Fruit fly (Drosophila melanogaster): ENCODE data around the gene Ilp1.

The Ilp1 gene

DNA sequence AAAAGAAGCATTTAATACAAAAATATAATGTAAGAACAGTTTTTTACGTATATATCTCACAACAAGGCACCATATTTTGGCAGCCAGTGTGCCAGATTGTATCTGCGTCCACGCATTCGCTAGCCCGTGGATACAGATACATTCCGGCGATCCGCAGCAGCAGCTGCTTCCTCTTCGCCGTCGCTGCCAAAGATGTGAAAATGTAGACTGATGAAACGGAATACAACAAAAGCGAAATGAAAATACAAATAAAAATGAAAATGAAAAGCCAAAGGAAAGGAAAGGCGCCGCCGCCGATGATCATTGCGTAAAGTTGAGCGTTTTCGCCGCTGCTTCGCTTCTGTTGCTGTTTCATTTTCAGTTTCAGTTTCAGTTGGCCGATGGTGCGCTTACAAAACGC, 17.5 kb downstream of the Ilp1 start:
- TF ChIP-seq dmrt93B (GFP tag; optimal IDR thresholded peaks at IDR 0.05) (no peak), Mio (GFP tag; optimal IDR thresholded peaks at IDR 0.05) (no peak), CrebA (GFP tag; optimal IDR thresholded peaks at IDR 0.05; ENCODE audit: borderline replicate concordance) (no peak), OdsH (GFP tag; optimal IDR thresholded peaks at IDR 0.05) (no peak), tai (GFP tag; optimal IDR thresholded peaks at IDR 0.05) (no peak), sv (GFP tag; optimal IDR thresholded peaks at IDR 0.05) (no peak)

DNA sequence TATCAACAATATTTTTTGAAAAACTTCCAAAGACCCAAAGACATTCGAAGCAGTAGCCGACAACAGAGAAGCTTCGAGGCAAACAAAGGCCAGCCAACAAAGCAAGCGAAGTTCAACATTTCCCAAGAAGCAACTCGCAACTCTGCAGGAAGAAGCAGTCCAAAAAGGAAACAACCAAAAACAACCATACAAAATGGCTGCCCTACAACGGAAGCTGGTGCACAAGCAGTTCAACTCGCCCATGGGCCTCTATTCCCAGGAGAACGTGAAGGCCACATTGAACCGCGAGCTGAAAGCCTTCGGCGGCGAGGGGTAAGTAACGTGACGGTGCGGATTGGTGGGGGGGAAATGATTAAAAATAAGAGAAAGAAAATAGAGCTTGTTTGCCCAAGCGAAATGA, 22.0 kb downstream of the Ilp1 start:
- TF ChIP-seq dsf (GFP tag; optimal IDR thresholded peaks at IDR 0.05; ENCODE audit: borderline replicate concordance) (no peak), Sp1 (GFP tag; optimal IDR thresholded peaks at IDR 0.05) (no peak), usp (GFP tag; optimal IDR thresholded peaks at IDR 0.05) (no peak), GATAd (GFP tag; optimal IDR thresholded peaks at IDR 0.05) (no peak), Hr78 (GFP tag; optimal IDR thresholded peaks at IDR 0.05) (no peak)

DNA sequence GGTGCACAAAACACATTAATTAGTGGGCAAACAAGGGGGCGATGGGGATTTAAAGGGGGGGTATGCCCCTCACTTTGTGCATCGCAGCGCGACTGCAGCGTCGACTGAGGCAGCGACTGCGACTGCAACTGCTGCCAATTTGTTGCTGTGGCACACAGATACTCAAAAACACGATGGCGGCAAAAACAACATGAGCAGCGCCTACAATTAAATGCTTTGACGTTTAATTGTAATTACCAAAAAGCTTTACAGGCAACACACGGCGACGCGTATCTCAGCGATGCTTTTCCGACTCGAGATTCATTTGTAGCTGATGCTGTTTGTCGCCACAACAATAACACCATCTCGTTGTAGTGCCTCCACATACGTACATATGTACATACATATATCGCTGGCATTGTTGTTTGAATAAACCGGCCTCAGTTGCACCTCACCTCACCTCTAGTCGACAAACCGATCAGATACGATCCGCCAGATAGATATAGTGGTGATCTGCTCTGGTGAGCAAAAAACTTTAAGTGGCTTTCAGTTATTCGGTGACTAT, 23.0 kb downstream of the Ilp1 start:
- TF ChIP-seq Vsx2 (GFP tag; optimal IDR thresholded peaks at IDR 0.05; ENCODE audit: partially characterized antibody): no peak
- no peak for TF ChIP-seq Jra (GFP tag; optimal IDR thresholded peaks at IDR 0.05)
- TF ChIP-seq h (GFP tag; optimal IDR thresholded peaks at IDR 0.05): no peak
- TF ChIP-seq Abd-B (GFP tag; optimal IDR thresholded peaks at IDR 0.05): no peak
- TF ChIP-seq pan (optimal IDR thresholded peaks at IDR 0.05): no peak
- TF ChIP-seq Mio (GFP tag; optimal IDR thresholded peaks at IDR 0.05): no peak
- TF ChIP-seq N (GFP tag; optimal IDR thresholded peaks at IDR 0.05): no peak
- no peak for TF ChIP-seq psq (GFP tag; optimal IDR thresholded peaks at IDR 0.05)
- TF ChIP-seq CG32264 (GFP tag; optimal IDR thresholded peaks at IDR 0.05): no peak
- no peak for TF ChIP-seq usp (GFP tag; optimal IDR thresholded peaks at IDR 0.05)
- no peak for TF ChIP-seq foxo (GFP tag; optimal IDR thresholded peaks at IDR 0.05)
- TF ChIP-seq Hr78 (GFP tag; optimal IDR thresholded peaks at IDR 0.05): no peak
- no peak for TF ChIP-seq sage (GFP tag; optimal IDR thresholded peaks at IDR 0.05)

DNA sequence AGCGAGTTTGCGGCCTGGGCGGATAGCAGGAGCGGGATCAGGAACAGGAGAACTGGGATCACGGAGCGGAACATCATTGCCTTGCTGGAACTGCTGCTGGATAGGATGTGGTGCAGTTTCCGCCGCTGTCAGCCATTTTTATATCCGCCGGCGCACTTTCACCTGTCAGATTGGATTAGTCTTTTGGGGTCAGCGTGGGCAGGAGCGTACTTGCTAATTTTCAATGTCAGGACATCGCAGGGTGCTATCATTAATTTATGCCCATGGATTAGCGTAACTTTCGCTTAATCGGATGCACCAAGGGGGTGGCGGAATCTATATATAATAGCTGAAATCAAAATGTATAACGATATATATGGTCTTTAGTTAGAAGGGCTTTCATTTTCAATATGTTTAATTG, 25.6 kb downstream of the Ilp1 start, which contains the start of gene Ilp5:
Gene Ilp5, minus strand, starts transcription at position 101 of the 400 bp plus-strand sequence.
- TF ChIP-seq GATAd (GFP tag; optimal IDR thresholded peaks at IDR 0.05) (no peak), Mio (GFP tag; optimal IDR thresholded peaks at IDR 0.05) (no peak), HLH106 (tag; optimal IDR thresholded peaks at IDR 0.05) (no peak), sage (GFP tag; optimal IDR thresholded peaks at IDR 0.05) (no peak), Hr78 (GFP tag; optimal IDR thresholded peaks at IDR 0.05) (no peak), Dfd (GFP tag; optimal IDR thresholded peaks at IDR 0.05) (no peak), dsf (GFP tag; optimal IDR thresholded peaks at IDR 0.05; ENCODE audit: borderline replicate concordance) (no peak), Abd-B (GFP tag; optimal IDR thresholded peaks at IDR 0.05) (no peak), OdsH (GFP tag; optimal IDR thresholded peaks at IDR 0.05) (no peak), Hr83 (GFP tag; optimal IDR thresholded peaks at IDR 0.05; ENCODE audit: poor library complexity, severe bottlenecking) (no peak), foxo (GFP tag; optimal IDR thresholded peaks at IDR 0.05) (no peak), usp (GFP tag; optimal IDR thresholded peaks at IDR 0.05) (no peak)

DNA sequence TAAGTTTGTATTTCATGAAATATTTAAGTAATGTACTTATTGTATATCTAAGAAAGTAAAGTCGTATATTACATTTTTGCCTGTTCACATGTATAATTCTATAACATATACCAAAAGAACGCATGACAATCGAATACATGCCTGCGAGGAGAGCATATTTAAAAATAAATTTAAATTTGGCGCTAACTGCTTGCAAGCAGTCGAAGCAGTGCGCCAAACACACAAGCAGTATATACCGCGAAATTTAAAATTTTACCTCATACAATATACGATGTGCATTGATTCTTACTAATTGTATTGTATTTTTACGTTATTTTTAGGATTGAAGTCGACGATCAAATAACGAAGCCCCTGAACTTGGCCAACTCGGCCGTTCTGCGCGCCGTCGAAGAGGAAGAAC, 26.0 kb downstream of the Ilp1 start:
- TF ChIP-seq OdsH (GFP tag; optimal IDR thresholded peaks at IDR 0.05) (no peak), jim (GFP tag; optimal IDR thresholded peaks at IDR 0.05) (no peak), lola (GFP tag; optimal IDR thresholded peaks at IDR 0.05) (no peak), h (GFP tag; optimal IDR thresholded peaks at IDR 0.05) (no peak), rgr (GFP tag; optimal IDR thresholded peaks at IDR 0.05) (no peak), dl (GFP tag; optimal IDR thresholded peaks at IDR 0.05; ENCODE audit: insufficient read depth in 1 of 2, partially characterized antibody in 2 of 2) (no peak), N (GFP tag; optimal IDR thresholded peaks at IDR 0.05) (no peak), Dfd (GFP tag; optimal IDR thresholded peaks at IDR 0.05) (no peak), fru (GFP tag; optimal IDR thresholded peaks at IDR 0.05) (no peak), Hr83 (GFP tag; optimal IDR thresholded peaks at IDR 0.05; ENCODE audit: poor library complexity, severe bottlenecking) (no peak), Abd-B (GFP tag; optimal IDR thresholded peaks at IDR 0.05) (no peak), Vsx2 (GFP tag; optimal IDR thresholded peaks at IDR 0.05; ENCODE audit: partially characterized antibody) (no peak), Dif (GFP tag; optimal IDR thresholded peaks at IDR 0.05; ENCODE audit: partially characterized antibody) (no peak), sv (GFP tag; optimal IDR thresholded peaks at IDR 0.05) (no peak), Jra (GFP tag; optimal IDR thresholded peaks at IDR 0.05) (no peak), HLH106 (tag; optimal IDR thresholded peaks at IDR 0.05) (no peak), tai (GFP tag; optimal IDR thresholded peaks at IDR 0.05) (no peak), Mio (GFP tag; optimal IDR thresholded peaks at IDR 0.05) (no peak), br (GFP tag; optimal IDR thresholded peaks at IDR 0.05) (no peak), CG32264 (GFP tag; optimal IDR thresholded peaks at IDR 0.05) (no peak)

Data from whole organism, wandering third instar larva.